Worm (Caenorhabditis elegans) whole organism, L2 larva: Measurements from ENCODE around the gene C18H7.1.

ENCODE experiments used
- C34F6.9 ChIP-seq: fragments of 150-350 bp; optimal IDR thresholded peaks from 2 replicates; lab custom pipeline; 2014; ENCODE audit warnings: missing biosample characterization, missing genetic modification characterization
- F13H6.1 ChIP-seq: sonication (generic microtip); optimal IDR thresholded peaks from 2 replicates; lab custom pipeline; 2016; ENCODE audit warnings: missing genetic modification characterization, missing compliant biosample characterization
- R02D3.7 ChIP-seq: fragments of 150-350 bp; optimal IDR thresholded peaks from 2 replicates; lab custom pipeline; 2014; ENCODE audit warnings: missing biosample characterization, missing genetic modification characterization
- Y55F3AM.14 ChIP-seq: fragments of 200-800 bp; sonication (Bioruptor generic); optimal IDR thresholded peaks from 2 replicates; lab custom pipeline; 2018; ENCODE audit warnings: mild to moderate bottlenecking, missing genetic modification characterization, missing compliant biosample characterization
- ZK546.5 ChIP-seq: sonication (generic microtip); optimal IDR thresholded peaks from 2 replicates; lab custom pipeline; 2017; ENCODE audit warnings: missing biosample characterization, missing genetic modification characterization
- alr-1 ChIP-seq: fragments of 150-350 bp; optimal IDR thresholded peaks from 2 replicates; lab custom pipeline; 2014; ENCODE audit warnings: missing biosample characterization, missing genetic modification characterization
- aly-2 ChIP-seq: fragments of 150-350 bp; optimal IDR thresholded peaks from 2 replicates; lab custom pipeline; 2014; ENCODE audit warnings: missing biosample characterization, missing genetic modification characterization
- ama-1 ChIP-seq: fragments of 150-350 bp; optimal IDR thresholded peaks from 2 replicates; lab custom pipeline; 2018; ENCODE audit warnings: inconsistent platforms
- blmp-1 ChIP-seq: sonication (generic microtip); optimal IDR thresholded peaks from 2 replicates; lab custom pipeline; 2017; ENCODE audit warnings: missing genetic modification characterization, mild to moderate bottlenecking, missing compliant biosample characterization, antibody characterized with exemption, moderate library complexity; ENCODE audit not compliant: insufficient read depth
- ceh-16 ChIP-seq: fragments of 150-350 bp; optimal IDR thresholded peaks from 2 replicates; lab custom pipeline; 2014; ENCODE audit warnings: missing biosample characterization, missing genetic modification characterization
- crh-2 ChIP-seq: sonication (generic microtip); optimal IDR thresholded peaks from 2 replicates; lab custom pipeline; 2017; ENCODE audit warnings: missing biosample characterization, missing genetic modification characterization
- dmd-4 ChIP-seq: sonication (generic microtip); optimal IDR thresholded peaks from 2 replicates; lab custom pipeline; 2017; ENCODE audit warnings: missing biosample characterization, missing genetic modification characterization
- egl-27 ChIP-seq: sonication (generic microtip); optimal IDR thresholded peaks from 3 replicates; lab custom pipeline; 2017; ENCODE audit warnings: missing biosample characterization, missing genetic modification reagents, missing genetic modification characterization
- elt-1 ChIP-seq: fragments of 150-350 bp; optimal IDR thresholded peaks from 2 replicates; lab custom pipeline; 2014; ENCODE audit warnings: missing biosample characterization, missing genetic modification characterization
- elt-3 ChIP-seq: sonication (generic microtip); optimal IDR thresholded peaks from 2 replicates; lab custom pipeline; 2017; ENCODE audit warnings: missing biosample characterization, missing genetic modification characterization
- fos-1 ChIP-seq: fragments of 150-350 bp; optimal IDR thresholded peaks from 2 replicates; lab custom pipeline; 2014; ENCODE audit warnings: missing biosample characterization, missing genetic modification characterization
- gmeb-1 ChIP-seq: fragments of 150-350 bp; optimal IDR thresholded peaks from 2 replicates; lab custom pipeline; 2014; ENCODE audit warnings: missing biosample characterization, missing genetic modification characterization
- lin-39 ChIP-seq: fragments of 150-350 bp; optimal IDR thresholded peaks from 2 replicates; lab custom pipeline; 2014; ENCODE audit warnings: missing biosample characterization, missing genetic modification reagents, missing genetic modification characterization
- lsy-2 ChIP-seq, 2 experiments: fragments of 150-350 bp in 1 of 2; sonication (generic microtip) in 1 of 2; optimal IDR thresholded peaks; 2 replicates each; lab custom pipeline; 2014 to 2017; ENCODE audit warnings: missing biosample characterization in 2 of 2, missing genetic modification characterization in 2 of 2
- mab-5 ChIP-seq: fragments of 150-350 bp; optimal IDR thresholded peaks from 2 replicates; lab custom pipeline; 2014; ENCODE audit warnings: missing biosample characterization, missing genetic modification characterization
- mdl-1 ChIP-seq, 2 experiments: fragments of 150-350 bp in 1 of 2; sonication (generic microtip) in 1 of 2; optimal IDR thresholded peaks; 2 replicates each; lab custom pipeline; 2017; ENCODE audit warnings: missing biosample characterization in 2 of 2, missing genetic modification characterization in 2 of 2
- nhr-10 ChIP-seq: sonication (generic microtip); optimal IDR thresholded peaks from 2 replicates; lab custom pipeline; 2017; ENCODE audit warnings: missing biosample characterization, missing genetic modification characterization
- nhr-11 ChIP-seq: fragments of 150-350 bp; optimal IDR thresholded peaks from 2 replicates; lab custom pipeline; 2014; ENCODE audit warnings: missing biosample characterization, missing genetic modification characterization
- nhr-129 ChIP-seq: fragments of 150-350 bp; optimal IDR thresholded peaks from 2 replicates; lab custom pipeline; 2014; ENCODE audit warnings: missing biosample characterization, missing genetic modification characterization
- nhr-21 ChIP-seq: fragments of 150-350 bp; optimal IDR thresholded peaks from 2 replicates; lab custom pipeline; 2014; ENCODE audit warnings: missing biosample characterization, missing genetic modification characterization
- nhr-23 ChIP-seq: fragments of 150-350 bp; optimal IDR thresholded peaks from 2 replicates; lab custom pipeline; 2014; ENCODE audit warnings: missing biosample characterization, missing genetic modification reagents, missing genetic modification characterization
- nhr-237 ChIP-seq: fragments of 150-350 bp; optimal IDR thresholded peaks from 2 replicates; lab custom pipeline; 2014; ENCODE audit warnings: missing biosample characterization, missing genetic modification characterization
- nhr-25 ChIP-seq: fragments of 150-350 bp; sonication (generic microtip); optimal IDR thresholded peaks from 3 replicates; lab custom pipeline; 2014; ENCODE audit warnings: missing biosample characterization, missing genetic modification characterization
- nhr-6 ChIP-seq: fragments of 150-350 bp; optimal IDR thresholded peaks from 2 replicates; lab custom pipeline; 2014; ENCODE audit warnings: missing biosample characterization, missing genetic modification characterization
- nhr-77 ChIP-seq: fragments of 150-350 bp; optimal IDR thresholded peaks from 2 replicates; lab custom pipeline; 2014; ENCODE audit warnings: missing biosample characterization, missing genetic modification characterization
- peb-1 ChIP-seq: fragments of 150-350 bp; optimal IDR thresholded peaks from 2 replicates; lab custom pipeline; 2014; ENCODE audit warnings: missing biosample characterization, missing genetic modification characterization
- sem-4 ChIP-seq: fragments of 150-350 bp; optimal IDR thresholded peaks from 2 replicates; lab custom pipeline; 2014; ENCODE audit warnings: missing biosample characterization, missing genetic modification reagents, missing genetic modification characterization
- skn-1 ChIP-seq: sonication (generic microtip); optimal IDR thresholded peaks from 2 replicates; lab custom pipeline; 2017; ENCODE audit warnings: missing biosample characterization, missing genetic modification characterization
- sma-3 ChIP-seq: sonication (generic microtip); optimal IDR thresholded peaks from 2 replicates; lab custom pipeline; 2016; ENCODE audit warnings: missing genetic modification reagents, missing genetic modification characterization, missing compliant biosample characterization
- sma-9 ChIP-seq, 2 experiments: fragments of 150-350 bp in 1 of 2; sonication (generic microtip) in 1 of 2; optimal IDR thresholded peaks; 2 replicates each; lab custom pipeline; 2014 to 2016; ENCODE audit warnings: missing genetic modification characterization in 2 of 2, mild to moderate bottlenecking in 1 of 2, missing biosample characterization in 1 of 2, missing compliant biosample characterization in 1 of 2, missing genetic modification reagents in 1 of 2, moderate library complexity in 1 of 2
- snpc-4 ChIP-seq: fragments of 150-350 bp; optimal IDR thresholded peaks from 2 replicates; lab custom pipeline; 2014; ENCODE audit warnings: missing biosample characterization, missing genetic modification characterization
- unc-39 ChIP-seq: fragments of 150-350 bp; optimal IDR thresholded peaks from 2 replicates; lab custom pipeline; 2014; ENCODE audit warnings: missing biosample characterization, missing genetic modification characterization
- unc-55 ChIP-seq: fragments of 150-350 bp; sonication (generic microtip); optimal IDR thresholded peaks from 3 replicates; lab custom pipeline; 2014; ENCODE audit warnings: missing biosample characterization, missing genetic modification reagents, missing genetic modification characterization
- unc-62 ChIP-seq: fragments of 150-350 bp; optimal IDR thresholded peaks from 2 replicates; lab custom pipeline; 2014; ENCODE audit warnings: missing biosample characterization, missing genetic modification reagents, missing genetic modification characterization
- zag-1 ChIP-seq: fragments of 150-350 bp; optimal IDR thresholded peaks from 2 replicates; lab custom pipeline; 2014; ENCODE audit warnings: missing biosample characterization, missing genetic modification characterization
- ztf-11 ChIP-seq: sonication (generic microtip); optimal IDR thresholded peaks from 2 replicates; lab custom pipeline; 2017; ENCODE audit warnings: missing biosample characterization, missing genetic modification characterization

The C18H7.1 gene

ce11 chrIV:631869-632268 lies 16.5 kb downstream of the C18H7.1 start:
- TF ChIP-seq sma-3 (GFP tag; lab: Kevin White, UChicago) (no peak), C34F6.9 (no peak), ceh-16 (no peak), elt-1 (tag; lab: Kevin White, UChicago) (no peak), crh-2 (tag; lab: Kevin White, UChicago) (no peak), nhr-25 (tag; lab: Kevin White, UChicago) (no peak), peb-1 (tag; lab: Kevin White, UChicago) (no peak), lsy-2 (tag; optimal IDR thresholded peaks at IDR 0.05; lab: Kevin White, UChicago) (no peak)

ce11 chrIV:633565-633964 lies 18.2 kb downstream of the C18H7.1 start:
- TF ChIP-seq blmp-1 (tag; lab: Kevin White, UChicago), result no peak
- TF ChIP-seq ZK546.5 (tag; lab: Kevin White, UChicago), result no peak
- TF ChIP-seq unc-62 (GFP tag; lab: Kevin White, UChicago), result no peak
- no peak for TF ChIP-seq nhr-21 (tag; lab: Kevin White, UChicago)
- TF ChIP-seq C34F6.9, result no peak
- TF ChIP-seq nhr-129 (tag; lab: Kevin White, UChicago), result no peak
- no peak for TF ChIP-seq unc-39 (tag; lab: Kevin White, UChicago)
- TF ChIP-seq snpc-4 (tag; lab: Kevin White, UChicago), result no peak
- TF ChIP-seq Y55F3AM.14 (GFP tag; lab: Kevin White, UChicago), result no peak
- no peak for TF ChIP-seq nhr-25 (tag; lab: Kevin White, UChicago)
- no peak for TF ChIP-seq peb-1 (tag; lab: Kevin White, UChicago)
- TF ChIP-seq sma-9 (GFP tag; optimal IDR thresholded peaks at IDR 0.05; lab: Kevin White, UChicago), result no peak
- TF ChIP-seq sma-9 (tag; optimal IDR thresholded peaks at IDR 0.05; lab: Kevin White, UChicago), result no peak
- TF ChIP-seq elt-3, result no peak
- TF ChIP-seq mab-5 (tag; lab: Kevin White, UChicago), result no peak
- TF ChIP-seq nhr-77 (tag; lab: Kevin White, UChicago), result no peak
- no peak for TF ChIP-seq gmeb-1 (tag; lab: Kevin White, UChicago)
- no peak for TF ChIP-seq dmd-4
- TF ChIP-seq nhr-237, result no peak

ce11 chrIV:639167-639566 lies 23.8 kb downstream of the C18H7.1 start:
- TF ChIP-seq egl-27 (tag; lab: Kevin White, UChicago) (no peak), ztf-11 (tag; lab: Kevin White, UChicago) (no peak), nhr-6 (tag; lab: Kevin White, UChicago) (no peak), mab-5 (tag; lab: Kevin White, UChicago) (no peak), sem-4 (tag; lab: Kevin White, UChicago) (no peak), crh-2 (tag; lab: Kevin White, UChicago) (no peak), nhr-10 (no peak), F13H6.1 (tag; lab: Kevin White, UChicago) (no peak), zag-1 (tag; lab: Kevin White, UChicago) (no peak), sma-9 (GFP tag; optimal IDR thresholded peaks at IDR 0.05; lab: Kevin White, UChicago) (no peak), sma-9 (tag; optimal IDR thresholded peaks at IDR 0.05; lab: Kevin White, UChicago) (no peak), lin-39 (no peak), sma-3 (GFP tag; lab: Kevin White, UChicago) (no peak), blmp-1 (tag; lab: Kevin White, UChicago) (no peak), ZK546.5 (tag; lab: Kevin White, UChicago) (no peak), Y55F3AM.14 (GFP tag; lab: Kevin White, UChicago) (no peak), unc-62 (GFP tag; lab: Kevin White, UChicago) (no peak), skn-1 (no peak), C34F6.9 (no peak)

- TF ChIP-seq crh-2 (tag; lab: Kevin White, UChicago) (no peak), sem-4 (tag; lab: Kevin White, UChicago) (no peak), unc-62 (GFP tag; lab: Kevin White, UChicago) (no peak), C34F6.9 (no peak), gmeb-1 (tag; lab: Kevin White, UChicago) (no peak), nhr-77 (tag; lab: Kevin White, UChicago) (no peak), fos-1 (tag; lab: Kevin White, UChicago) (no peak), R02D3.7 (tag; lab: Kevin White, UChicago) (no peak), lsy-2 (tag; optimal IDR thresholded peaks at IDR 0.05; lab: Kevin White, UChicago) (no peak), nhr-23 (tag; lab: Kevin White, UChicago) (no peak), nhr-11 (tag; lab: Kevin White, UChicago) (no peak), aly-2 (no peak), ama-1 (lab: Kevin White, UChicago) (no peak), nhr-129 (tag; lab: Kevin White, UChicago) (no peak), mdl-1 (tag; optimal IDR thresholded peaks at IDR 0.05; lab: Kevin White, UChicago) (no peak), elt-3 (no peak), nhr-25 (tag; lab: Kevin White, UChicago) (no peak), skn-1 (no peak), unc-55 (GFP tag; lab: Kevin White, UChicago) (no peak), alr-1 (tag; lab: Kevin White, UChicago) (no peak)
These were observed 28.1 kb downstream of the C18H7.1 start for ce11 chrIV:643481-643880.
